Worm (Caenorhabditis elegans) whole organism, L4 larva: ENCODE results near the gene srz-64.

Experiments
- ZK546.5 ChIP-seq, 2 experiments: sonication (generic microtip); optimal IDR thresholded peaks; 2 replicates each; lab custom pipeline; 2017; ENCODE audit warnings: missing biosample characterization in 2 of 2, missing genetic modification characterization in 2 of 2
- ceh-20 ChIP-seq: fragments of 200-800 bp; sonication (Bioruptor generic); IDR thresholded peaks from 2 replicates; pipeline ENCODE4 v1.3.6; 2022; ENCODE audit warnings: missing genetic modification reagents, missing genetic modification characterization, missing compliant biosample characterization
- ceh-28 ChIP-seq: fragments of 150-350 bp; optimal IDR thresholded peaks from 2 replicates; lab custom pipeline; 2014; ENCODE audit warnings: missing biosample characterization, missing genetic modification reagents, missing genetic modification characterization
- egl-27 ChIP-seq: sonication (generic microtip); optimal IDR thresholded peaks from 3 replicates; lab custom pipeline; 2017; ENCODE audit warnings: missing biosample characterization, missing genetic modification reagents, missing genetic modification characterization
- jun-1 ChIP-seq: fragments of 150-350 bp; optimal IDR thresholded peaks from 2 replicates; lab custom pipeline; 2014; ENCODE audit warnings: missing biosample characterization, missing genetic modification reagents, missing genetic modification characterization
- mdl-1 ChIP-seq, 2 experiments: fragments of 150-350 bp in 1 of 2; sonication (generic microtip) in 1 of 2; optimal IDR thresholded peaks; 2 replicates each; lab custom pipeline; 2014 to 2017; ENCODE audit warnings: missing biosample characterization in 2 of 2, missing genetic modification characterization in 2 of 2
- spr-1 ChIP-seq: sonication (generic microtip); optimal IDR thresholded peaks from 2 replicates; lab custom pipeline; 2016; ENCODE audit warnings: mild to moderate bottlenecking, missing genetic modification characterization, missing compliant biosample characterization

DNA sequence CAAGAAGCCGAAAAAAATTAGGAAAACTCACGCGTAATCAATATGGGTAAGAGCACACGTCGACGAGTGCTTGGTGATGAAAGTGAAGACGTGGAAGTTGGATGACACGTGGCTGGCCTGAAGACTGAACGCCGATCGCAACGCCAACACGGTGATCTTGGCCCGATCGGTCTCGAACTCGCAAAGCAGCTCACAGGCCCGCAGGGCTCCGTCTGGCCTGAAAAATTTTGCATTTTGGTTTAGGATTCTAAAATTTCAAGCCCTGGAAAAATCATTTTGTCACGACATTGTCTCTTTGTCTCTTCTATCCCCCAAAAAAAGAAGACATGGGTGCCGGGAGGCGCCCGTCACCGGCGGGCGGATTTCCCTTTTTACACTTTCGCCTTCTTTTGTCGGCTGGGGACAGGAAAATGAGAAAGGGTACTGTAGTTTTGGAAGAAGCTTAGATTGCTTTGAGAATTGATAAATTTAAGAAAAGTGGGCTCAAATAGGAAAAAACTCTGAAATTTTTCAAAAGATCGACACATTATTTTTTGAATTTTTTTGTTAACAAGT is 51.8 kb downstream of the srz-64 start:
- TF ChIP-seq spr-1 (tag; lab: Kevin White, UChicago) (no peak), mdl-1 (tag; optimal IDR thresholded peaks at IDR 0.05; lab: Kevin White, UChicago) (no peak), ceh-20 (GFP tag; lab: Robert Waterston, UW) (no peak), egl-27 (tag; lab: Kevin White, UChicago) (no peak), jun-1 (no peak), ZK546.5 (tag; optimal IDR thresholded peaks at IDR 0.05; lab: Kevin White, UChicago) (no peak), ceh-28 (no peak)
